Fruit fly (Drosophila melanogaster): ENCODE data around the gene CG12289.

DNA sequence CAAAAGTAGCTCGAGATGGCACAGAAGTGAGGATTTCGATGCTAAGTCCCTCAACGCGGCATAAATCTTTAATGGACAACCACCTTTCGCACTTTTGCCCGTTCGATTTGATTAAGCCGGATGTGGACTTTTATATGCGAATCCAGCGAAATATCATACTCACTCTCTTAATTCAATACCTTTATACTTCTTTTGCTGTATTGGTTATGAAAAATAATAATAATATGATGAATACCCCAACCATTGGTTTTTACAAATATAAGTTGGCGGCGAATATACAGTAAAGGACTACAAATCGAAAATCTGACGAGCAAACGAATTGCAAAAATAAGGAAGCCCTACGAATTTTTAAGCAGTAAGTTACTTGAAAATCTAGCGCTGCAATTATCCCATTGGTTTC lies 14.7 kb upstream of the CG12289 start, which contains the start of gene Vha16-3:
- no peak for TF ChIP-seq Eip78C (GFP tag)
- TF ChIP-seq Sox102F (GFP tag; optimal IDR thresholded peaks at IDR 0.05), result no peak
- no peak for TF ChIP-seq eg (GFP tag; IDR thresholded peaks at IDR 0.05)

All from whole organism, prepupa.